Worm (Caenorhabditis elegans) whole organism, L4/young adult: Measurements from ENCODE around the gene K12G11.6.
A peak's percentile ranks its signal among the peaks of the same experiment; 100 is the strongest.

Experiments used
- W03F9.2 ChIP-seq: fragments of 150-350 bp; optimal IDR thresholded peaks from 2 replicates; lab custom pipeline; 2014; ENCODE audit warnings: missing biosample characterization, missing genetic modification characterization
- dao-5 ChIP-seq: sonication (generic microtip); optimal IDR thresholded peaks from 2 replicates; lab custom pipeline; 2016; ENCODE audit warnings: missing genotype, missing genetic modification characterization, moderate library complexity, missing compliant biosample characterization
- him-1 ChIP-seq: sonication (generic microtip); optimal IDR thresholded peaks from 2 replicates; lab custom pipeline; 2016; ENCODE audit warnings: missing genotype, missing genetic modification reagents, missing genetic modification characterization, missing compliant biosample characterization

K12G11.6 gene

ce11 chrV:11893975-11894374 lies at the start of gene K12G11.6:
Gene K12G11.6 (plus strand): TSS chrV:11894331.
- TF ChIP-seq dao-5 (tag; lab: Kevin White, UChicago) (no peak), W03F9.2 (no peak), him-1 (tag; lab: Kevin White, UChicago) (no peak)

DNA sequence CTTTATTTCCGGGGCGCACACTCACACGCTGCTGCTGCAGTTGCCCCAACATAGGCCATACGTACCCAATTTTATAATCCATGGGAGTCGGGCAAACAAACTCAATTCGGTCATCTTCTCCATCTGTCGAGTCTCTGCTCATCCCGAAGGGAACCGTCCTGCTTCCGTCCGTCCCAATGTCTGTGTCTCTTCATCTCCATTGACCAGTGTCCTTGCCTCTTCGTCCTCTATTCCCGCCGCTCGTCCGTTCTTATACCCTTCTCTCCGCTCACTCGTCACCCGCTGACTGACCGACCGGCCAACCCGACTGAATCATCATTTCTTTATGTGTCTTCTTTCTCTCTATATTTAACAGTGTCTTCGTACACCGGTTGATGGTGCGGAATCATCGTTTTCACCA lies 49.3 kb upstream of the K12G11.6 start:
- TF ChIP-seq W03F9.2 (no peak), him-1 (tag; lab: Kevin White, UChicago) (peak; percentile 42)

DNA sequence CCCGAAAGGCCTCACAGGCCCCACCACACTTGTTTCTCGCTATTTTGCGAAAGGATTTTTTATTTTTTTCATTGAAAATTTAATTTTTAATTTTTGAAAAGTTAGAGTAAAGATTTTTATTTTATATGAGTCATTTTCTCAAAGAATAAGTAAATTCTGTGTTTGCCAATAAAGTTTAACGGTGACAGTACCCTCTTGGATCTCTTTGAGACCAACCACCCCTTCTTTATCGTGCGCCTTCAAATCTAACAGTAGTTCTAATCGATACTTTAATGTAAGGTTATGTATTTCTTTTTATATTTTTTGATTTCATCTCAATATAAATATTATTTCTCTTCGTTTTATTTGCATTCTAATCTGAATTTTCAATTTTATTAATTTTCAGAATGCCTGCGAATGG lies 48.6 kb upstream of the K12G11.6 start, which contains the start of gene hmp-1:
hmp-1 (plus strand) TSS at position 380 of the 400 bp plus-strand sequence.
- TF ChIP-seq dao-5 (tag; lab: Kevin White, UChicago) = no peak
- no peak for TF ChIP-seq him-1 (tag; lab: Kevin White, UChicago)
- TF ChIP-seq W03F9.2 = no peak

ce11 chrV:11846969-11847368 lies 47.2 kb upstream of the K12G11.6 start:
- TF ChIP-seq W03F9.2 (no peak), him-1 (tag; lab: Kevin White, UChicago) (no peak), dao-5 (tag; lab: Kevin White, UChicago) (no peak)

DNA sequence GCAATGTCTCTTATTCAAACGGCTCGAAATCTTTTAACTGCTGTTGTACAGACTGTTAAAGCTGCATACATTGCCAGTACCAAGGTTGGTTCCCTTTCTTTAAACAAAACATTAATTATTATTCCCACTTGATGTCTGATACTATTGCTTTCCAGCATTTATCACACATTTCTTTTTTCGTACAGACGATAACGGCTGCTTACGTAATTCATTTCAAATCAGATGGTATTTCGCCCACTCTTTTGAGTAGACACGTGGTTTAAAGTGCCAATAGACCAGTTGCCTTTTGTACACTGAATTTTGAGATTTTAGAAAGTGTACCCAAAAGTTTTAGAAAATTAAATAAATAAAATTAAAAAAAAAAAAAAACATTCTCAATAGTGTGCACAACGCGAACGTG lies 44.7 kb upstream of the K12G11.6 start:
- TF ChIP-seq W03F9.2 = no peak

DNA sequence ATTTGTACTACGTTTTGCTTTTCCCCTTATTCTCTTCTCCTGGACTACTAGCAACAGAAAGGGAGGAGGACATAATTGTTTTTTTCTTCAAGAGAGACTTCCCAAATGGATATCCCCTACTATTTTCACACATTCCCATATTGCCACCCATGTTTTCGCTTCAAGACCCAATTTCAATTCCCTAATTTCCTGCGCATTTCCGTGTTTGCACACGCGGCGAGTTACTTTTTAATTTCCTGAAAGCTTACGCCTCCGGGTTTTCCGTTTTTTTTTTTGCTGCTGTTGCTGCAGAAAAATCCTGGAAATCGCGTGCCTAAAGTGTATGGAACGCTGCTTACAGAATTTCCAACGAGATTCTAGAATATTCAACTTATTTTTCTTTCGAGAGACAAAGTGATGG lies 41.8 kb upstream of the K12G11.6 start:
- TF ChIP-seq dao-5 (tag; lab: Kevin White, UChicago) = no peak
- TF ChIP-seq W03F9.2 = no peak
- TF ChIP-seq him-1 (tag; lab: Kevin White, UChicago) = no peak

- TF ChIP-seq dao-5 (tag; lab: Kevin White, UChicago) (no peak), W03F9.2 (no peak), him-1 (tag; lab: Kevin White, UChicago) (no peak)
These were observed 40.4 kb upstream of the K12G11.6 start for ce11 chrV:11853723-11854122.

DNA sequence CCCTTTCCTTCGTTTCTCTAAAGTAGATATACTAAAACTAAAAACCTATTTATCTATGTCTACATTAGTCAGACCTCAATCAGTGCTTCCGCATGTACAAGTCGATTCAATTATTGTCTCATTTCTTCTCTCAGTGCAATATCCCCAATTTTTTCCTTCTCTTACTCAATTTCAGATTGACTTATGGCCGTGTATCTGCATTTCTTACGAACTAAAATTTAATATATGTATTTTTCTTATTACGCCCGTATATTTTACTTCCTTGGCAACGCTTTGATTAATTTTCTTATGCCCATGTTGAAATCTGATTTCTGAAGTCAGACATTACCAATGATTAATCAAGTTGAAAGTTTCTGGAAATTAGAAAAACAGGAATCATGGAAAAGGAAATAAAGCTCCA lies 39.2 kb upstream of the K12G11.6 start:
- TF ChIP-seq him-1 (tag; lab: Kevin White, UChicago) (no peak), W03F9.2 (no peak), dao-5 (tag; lab: Kevin White, UChicago) (no peak)

DNA sequence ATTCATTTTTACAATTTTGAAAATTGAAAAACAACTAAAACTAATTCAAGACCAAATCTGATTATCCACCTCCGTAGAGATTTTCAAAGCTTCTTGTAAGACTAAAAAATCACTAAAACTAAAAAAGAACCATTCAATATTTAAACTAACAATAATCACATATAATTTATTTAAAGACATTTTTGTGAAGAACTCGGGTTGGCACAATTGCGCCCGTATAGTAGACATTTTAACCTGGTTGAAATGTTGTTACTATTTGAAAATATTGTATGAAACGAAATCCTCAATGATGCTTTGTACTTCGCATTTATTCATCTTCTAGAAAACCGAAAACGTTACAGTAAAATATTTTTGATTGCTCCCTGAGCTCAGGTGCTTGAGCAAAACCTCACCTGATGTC lies 38.1 kb upstream of the K12G11.6 start:
- TF ChIP-seq dao-5 (tag; lab: Kevin White, UChicago) = no peak
- TF ChIP-seq him-1 (tag; lab: Kevin White, UChicago) = no peak
- no peak for TF ChIP-seq W03F9.2

- TF ChIP-seq dao-5 (tag; lab: Kevin White, UChicago) = no peak
- TF ChIP-seq him-1 (tag; lab: Kevin White, UChicago) = no peak
These were observed 36.4 kb upstream of the K12G11.6 start for ce11 chrV:11857756-11858155.

- no peak for TF ChIP-seq him-1 (tag; lab: Kevin White, UChicago)
- no peak for TF ChIP-seq W03F9.2
- no peak for TF ChIP-seq dao-5 (tag; lab: Kevin White, UChicago)
These were observed 35.8 kb upstream of the K12G11.6 start for ce11 chrV:11858299-11858698.

ce11 chrV:11859082-11859858 lies 34.9 kb upstream of the K12G11.6 start:
- TF ChIP-seq W03F9.2 (no peak), dao-5 (tag; lab: Kevin White, UChicago) (no peak), him-1 (tag; lab: Kevin White, UChicago) (no peak)

ce11 chrV:11860375-11860774 lies 33.8 kb upstream of the K12G11.6 start, which contains the start of gene R13H4.5:
Gene R13H4.5 (plus strand): TSS chrV:11860675.
- TF ChIP-seq W03F9.2 = no peak
- no peak for TF ChIP-seq dao-5 (tag; lab: Kevin White, UChicago)

DNA sequence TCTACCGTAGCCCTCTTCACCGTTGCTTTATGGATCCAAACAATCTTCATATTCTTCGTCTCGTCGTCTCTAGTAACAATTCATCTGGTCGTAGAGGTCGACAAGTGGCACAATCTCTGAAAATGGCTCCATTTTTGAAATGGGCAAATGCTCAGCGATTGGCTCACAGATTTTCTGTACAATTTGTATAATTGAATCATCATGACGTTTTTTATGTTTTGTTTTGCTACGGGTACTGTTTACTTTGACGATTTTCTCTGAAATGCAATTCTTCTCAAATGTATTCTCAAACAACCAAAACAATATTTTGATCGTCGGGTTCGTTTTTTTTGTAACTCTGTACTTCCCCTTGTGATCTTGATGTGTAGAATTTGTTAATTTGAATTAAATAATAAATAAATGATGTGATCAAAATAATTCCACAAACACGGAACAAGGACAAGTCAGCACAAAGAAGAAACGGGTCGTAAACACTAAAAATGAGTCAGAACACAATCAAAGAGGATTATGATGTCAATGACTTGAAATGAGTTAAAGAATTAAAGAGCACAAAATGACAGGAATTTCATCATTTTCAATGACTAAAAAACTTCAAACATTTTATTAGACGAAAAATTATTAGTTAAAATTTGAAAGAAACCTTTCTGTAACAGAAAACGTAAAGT lies 32.1 kb upstream of the K12G11.6 start:
- TF ChIP-seq him-1 (tag; lab: Kevin White, UChicago) = no peak
- TF ChIP-seq W03F9.2 = no peak
- TF ChIP-seq dao-5 (tag; lab: Kevin White, UChicago) = no peak

DNA sequence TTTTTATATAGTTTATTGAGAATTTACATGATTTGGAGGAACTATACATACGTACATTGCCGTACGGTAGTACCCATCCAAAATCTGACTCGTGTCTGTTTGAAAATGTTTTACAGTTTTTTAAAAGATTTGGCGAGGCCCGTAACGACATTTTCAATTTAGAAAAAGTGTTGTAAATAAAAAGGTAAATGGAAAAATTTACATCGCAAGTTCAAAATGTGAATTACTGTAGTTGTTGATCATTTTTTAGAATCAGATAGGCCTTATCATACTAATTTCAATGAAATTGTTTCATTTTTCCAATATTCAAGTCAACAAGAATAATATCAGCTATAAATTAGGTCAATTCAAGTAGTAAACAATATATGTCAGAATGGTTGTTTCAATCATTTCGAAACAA lies 31.3 kb upstream of the K12G11.6 start, which contains the start of gene R13H4.6:
R13H4.6 (plus strand) TSS at position 301 of the 400 bp plus-strand sequence.
- TF ChIP-seq W03F9.2 (no peak), dao-5 (tag; lab: Kevin White, UChicago) (no peak), him-1 (tag; lab: Kevin White, UChicago) (no peak)
